Worm (Caenorhabditis elegans): Measurements from ENCODE around the gene F11A5.15.

DNA sequence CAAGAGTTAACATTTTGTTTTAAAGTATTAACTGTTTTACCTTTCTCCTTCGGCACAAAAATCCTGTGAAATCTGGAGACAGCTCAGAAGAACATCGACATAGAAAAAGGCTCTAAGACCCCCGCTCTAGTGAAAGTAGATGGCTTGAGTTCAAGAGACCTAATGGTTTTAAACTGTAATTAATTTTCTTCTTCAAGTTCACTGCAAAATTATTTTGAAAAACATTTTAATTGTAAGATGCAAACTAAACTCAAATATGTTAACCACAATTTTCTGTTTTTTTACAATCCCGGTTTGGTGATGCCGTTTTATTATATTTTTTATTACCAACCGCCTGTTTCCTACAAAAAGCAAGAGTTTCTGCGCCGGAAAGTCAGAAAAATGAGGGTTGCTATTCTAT lies 15.2 kb upstream of the F11A5.15 start, which contains the start of gene clec-233:
- TF ChIP-seq egl-44 (GFP tag; IDR thresholded peaks at IDR 0.05): no peak
- TF ChIP-seq gei-17 (GFP tag; optimal IDR thresholded peaks at IDR 0.05): no peak
- TF ChIP-seq ztf-3 (GFP tag; optimal IDR thresholded peaks at IDR 0.05): no peak
- no peak for TF ChIP-seq ekl-4 (GFP tag; IDR thresholded peaks at IDR 0.05)
- TF ChIP-seq F52B5.7 (tag; optimal IDR thresholded peaks at IDR 0.05): no peak
- TF ChIP-seq snpc-4 (GFP tag; optimal IDR thresholded peaks at IDR 0.05): no peak
- no peak for TF ChIP-seq snpc-4 (tag; optimal IDR thresholded peaks at IDR 0.05)
- no peak for TF ChIP-seq pha-4 (tag; optimal IDR thresholded peaks at IDR 0.05)
- TF ChIP-seq unc-62 (GFP tag; optimal IDR thresholded peaks at IDR 0.05): no peak
- TF ChIP-seq ama-1 (optimal IDR thresholded peaks at IDR 0.05): no peak
- no peak for TF ChIP-seq ama-1 (GFP tag; optimal IDR thresholded peaks at IDR 0.05)
- TF ChIP-seq aptf-3 (GFP tag; IDR thresholded peaks at IDR 0.05): no peak
- TF ChIP-seq hlh-26 (GFP tag; conservative IDR thresholded peaks at IDR 0.05): no peak
- TF ChIP-seq snpc-1.1 (tag; optimal IDR thresholded peaks at IDR 0.05; ENCODE audit: insufficient read depth): no peak
- TF ChIP-seq ztf-18 (tag; optimal IDR thresholded peaks at IDR 0.05): no peak
- TF ChIP-seq tbx-9 (tag; optimal IDR thresholded peaks at IDR 0.05; ENCODE audit: borderline replicate concordance): no peak
